Fruit fly (Drosophila melanogaster) whole organism, prepupa: ENCODE data around the gene CG2247.

Source experiments
- CG11294 ChIP-seq: fragments of 200-800 bp; sonication (Bioruptor generic); IDR thresholded peaks from 2 replicates; pipeline ENCODE4 v1.3.6; 2022; ENCODE audit warnings: missing biosample characterization, missing genetic modification characterization
- CG11762 ChIP-seq: fragments of 200-800 bp; sonication (Bioruptor generic); optimal IDR thresholded peaks from 3 replicates; lab custom pipeline; 2016; ENCODE audit warnings: missing biosample characterization, missing genetic modification characterization; ENCODE audit not compliant: insufficient read depth
- CG3032 ChIP-seq: fragments of 200-800 bp; optimal IDR thresholded peaks from 2 replicates; lab custom pipeline; 2019; ENCODE audit warnings: missing biosample characterization, mild to moderate bottlenecking, missing genetic modification characterization, moderate library complexity
- CG31627 ChIP-seq: fragments of 200-800 bp; sonication (Bioruptor generic); optimal IDR thresholded peaks from 3 replicates; lab custom pipeline; 2016; ENCODE audit warnings: missing biosample characterization, missing genetic modification characterization
- CG6163 ChIP-seq: fragments of 200-800 bp; sonication (Bioruptor generic); IDR thresholded peaks from 3 replicates; pipeline ENCODE4 v1.3.6; 2022; ENCODE audit warnings: missing biosample characterization, missing genetic modification characterization
- Ets21C ChIP-seq: fragments of 200-800 bp; sonication (Bioruptor generic); optimal IDR thresholded peaks from 3 replicates; lab custom pipeline; 2016; ENCODE audit warnings: missing biosample characterization, missing genetic modification characterization
- Gug ChIP-seq: fragments of 200-800 bp; sonication (Bioruptor generic); IDR thresholded peaks from 2 replicates; pipeline ENCODE4 v1.3.6; 2022; ENCODE audit warnings: missing biosample characterization, missing genetic modification characterization
- Sox14 ChIP-seq: fragments of 200-800 bp; sonication (Bioruptor generic); optimal IDR thresholded peaks from 3 replicates; lab custom pipeline; 2016; ENCODE audit warnings: missing biosample characterization, missing genetic modification characterization
- dac ChIP-seq: fragments of 200-800 bp; sonication (Bioruptor generic); optimal IDR thresholded peaks from 2 replicates; lab custom pipeline; 2017; ENCODE audit warnings: missing biosample characterization, mild to moderate bottlenecking, missing genetic modification characterization
- esn ChIP-seq: fragments of 200-800 bp; sonication (Bioruptor generic); optimal IDR thresholded peaks from 2 replicates; lab custom pipeline; 2016; ENCODE audit warnings: missing biosample characterization, mild to moderate bottlenecking, missing genetic modification characterization, moderate library complexity
- vri ChIP-seq: fragments of 200-800 bp; sonication (Bioruptor generic); optimal IDR thresholded peaks from 3 replicates; lab custom pipeline; 2016; ENCODE audit warnings: missing biosample characterization, mild to moderate bottlenecking, missing genetic modification characterization

DNA sequence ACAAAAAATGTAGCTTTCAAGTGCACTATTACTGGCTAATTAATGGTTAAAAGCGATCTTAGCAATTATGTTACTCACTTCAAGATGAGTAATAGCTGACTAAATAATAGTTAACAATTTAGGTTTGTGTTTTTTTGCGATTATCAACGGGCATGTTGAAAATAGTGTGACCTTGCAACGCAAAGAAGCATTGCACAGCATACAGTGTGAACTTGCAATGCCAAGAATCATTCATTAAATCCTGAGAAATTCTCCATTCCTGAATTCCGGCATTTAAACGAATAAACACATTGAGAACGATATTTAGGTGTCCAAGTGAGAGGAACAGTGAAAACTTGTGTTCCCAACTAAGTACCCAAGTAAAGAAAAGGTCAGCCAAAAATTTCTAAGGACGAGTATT, 48.2 kb upstream of the CG2247 start:
- TF ChIP-seq CG11762 (GFP tag; lab: Kevin White, UChicago) (no peak), vri (GFP tag; lab: Kevin White, UChicago) (no peak), Gug (GFP tag; lab: Robert Waterston, UW) (no peak), CG11294 (GFP tag; lab: Robert Waterston, UW) (no peak), Ets21C (GFP tag; lab: Kevin White, UChicago) (no peak), esn (no peak), dac (no peak), CG6163 (GFP tag; lab: Robert Waterston, UW) (no peak), CG31627 (GFP tag; lab: Kevin White, UChicago) (no peak), CG3032 (tag; lab: Kevin White, UChicago) (no peak), Sox14 (GFP tag; lab: Kevin White, UChicago) (no peak)
